Worm (Caenorhabditis elegans) whole organism, midembryonic: ENCODE results near the gene mgrn-1.

ENCODE experiments used
- T22C8.4 ChIP-seq: fragments of 200-800 bp; sonication (Bioruptor generic); IDR thresholded peaks from 2 replicates; pipeline ENCODE4 v1.3.6; 2022; ENCODE audit warnings: missing genetic modification characterization, missing compliant biosample characterization
- cog-1 ChIP-seq: sonication (generic microtip); optimal IDR thresholded peaks from 2 replicates; lab custom pipeline; 2016; ENCODE audit warnings: missing genetic modification characterization, missing compliant biosample characterization
- flt-1 ChIP-seq: fragments of 200-800 bp; sonication (Bioruptor generic); IDR thresholded peaks from 2 replicates; pipeline ENCODE4 v1.3.6; 2022; ENCODE audit warnings: missing genetic modification characterization, missing compliant biosample characterization
- klf-2 ChIP-seq: fragments of 200-800 bp; sonication (Bioruptor generic); conservative IDR thresholded peaks from 2 replicates; pipeline ENCODE4 v1.3.6; 2022; ENCODE audit warnings: missing genetic modification reagents, missing genetic modification characterization, missing compliant biosample characterization
- med-1 ChIP-seq: sonication (generic microtip); optimal IDR thresholded peaks from 2 replicates; lab custom pipeline; 2017; ENCODE audit warnings: missing genetic modification characterization, mild to moderate bottlenecking, missing compliant biosample characterization, antibody characterized with exemption, missing genetic modification reagents; ENCODE audit not compliant: insufficient read depth
- ref-1 ChIP-seq: fragments of 200-800 bp; sonication (Bioruptor generic); conservative IDR thresholded peaks from 2 replicates; pipeline ENCODE4 v1.3.6; 2022; ENCODE audit warnings: missing genetic modification reagents, missing genetic modification characterization, missing compliant biosample characterization
- tab-1 ChIP-seq: fragments of 200-800 bp; sonication (Bioruptor generic); IDR thresholded peaks from 2 replicates; pipeline ENCODE4 v1.3.6; 2022; ENCODE audit warnings: missing genetic modification characterization, missing compliant biosample characterization
- ztf-23 ChIP-seq: fragments of 200-800 bp; sonication (Bioruptor generic); IDR thresholded peaks from 2 replicates; pipeline ENCODE4 v1.3.6; 2022; ENCODE audit warnings: missing genetic modification reagents, missing genetic modification characterization, missing compliant biosample characterization
- ztf-29 ChIP-seq: fragments of 200-800 bp; sonication (Bioruptor generic); IDR thresholded peaks from 2 replicates; pipeline ENCODE4 v1.3.6; 2022; ENCODE audit warnings: missing genetic modification reagents, missing genetic modification characterization, missing compliant biosample characterization

mgrn-1 gene

ce11 chrX:14311583-14311982 lies at the start of gene mgrn-1:
Gene mgrn-1 (minus strand): TSS chrX:14311683.
- TF ChIP-seq T22C8.4 (no peak), flt-1 (GFP tag; lab: Robert Waterston, UW) (no peak), klf-2 (no peak), ref-1 (GFP tag; lab: Robert Waterston, UW) (no peak), ztf-23 (GFP tag; lab: Robert Waterston, UW) (no peak), med-1 (no peak), ztf-29 (GFP tag; lab: Robert Waterston, UW) (no peak), cog-1 (no peak), tab-1 (no peak)

DNA sequence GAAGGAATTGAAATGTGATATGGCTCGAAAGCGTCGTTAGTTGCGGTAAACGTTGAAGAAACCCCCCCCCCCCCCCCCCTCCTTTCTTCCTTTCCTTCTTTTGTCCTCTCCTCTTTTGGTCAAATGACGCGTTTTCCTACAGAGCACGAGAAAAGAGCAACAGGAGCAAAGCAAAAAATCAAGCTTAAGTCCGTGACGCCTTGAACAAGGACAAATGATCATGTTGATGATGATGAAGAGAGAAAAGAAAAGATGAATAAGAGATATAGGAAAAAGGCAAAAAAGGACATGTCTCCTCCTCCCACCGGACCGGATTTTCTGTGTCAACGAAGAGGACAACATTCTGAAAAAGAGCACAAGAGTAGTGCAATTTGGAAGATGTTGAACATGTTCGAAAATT lies 48.1 kb upstream of the mgrn-1 start:
- TF ChIP-seq cog-1: no peak
- TF ChIP-seq ztf-23 (GFP tag; lab: Robert Waterston, UW): no peak
- TF ChIP-seq med-1: no peak
- no peak for TF ChIP-seq klf-2
- no peak for TF ChIP-seq ztf-29 (GFP tag; lab: Robert Waterston, UW)
- TF ChIP-seq tab-1: no peak
- no peak for TF ChIP-seq T22C8.4
- no peak for TF ChIP-seq ref-1 (GFP tag; lab: Robert Waterston, UW)
- no peak for TF ChIP-seq flt-1 (GFP tag; lab: Robert Waterston, UW)

DNA sequence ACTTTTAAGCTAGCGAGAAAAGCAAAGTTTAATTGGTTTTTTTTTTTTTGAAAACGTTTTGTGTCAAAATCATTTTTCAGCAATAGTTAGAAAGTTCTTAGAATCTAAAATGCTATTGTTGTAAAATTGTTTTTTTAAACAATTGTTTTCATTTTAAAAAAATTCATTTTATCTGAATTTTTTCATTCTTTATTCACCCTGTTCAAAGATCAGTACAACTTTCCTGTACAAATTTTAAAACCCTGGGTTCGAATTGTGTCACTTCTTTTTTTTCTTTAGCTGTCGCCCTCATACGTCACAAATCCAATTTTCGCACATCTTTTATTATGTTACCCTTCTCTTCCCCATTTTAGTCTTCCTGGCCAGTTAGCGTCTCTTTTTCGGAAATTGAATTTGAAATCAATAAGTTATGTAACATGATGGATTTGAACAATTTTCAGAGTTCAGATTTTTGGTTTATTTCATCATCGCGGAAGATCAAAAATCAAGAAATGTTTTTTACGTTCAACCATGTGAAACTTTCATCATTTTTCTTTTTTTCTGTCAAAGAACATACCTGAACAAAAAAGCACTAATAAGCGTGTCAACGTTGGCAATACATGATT lies 45.3 kb upstream of the mgrn-1 start:
- TF ChIP-seq ztf-29 (GFP tag; lab: Robert Waterston, UW) (no peak), flt-1 (GFP tag; lab: Robert Waterston, UW) (no peak), cog-1 (no peak), T22C8.4 (no peak), med-1 (no peak), ztf-23 (GFP tag; lab: Robert Waterston, UW) (no peak), tab-1 (no peak)

DNA sequence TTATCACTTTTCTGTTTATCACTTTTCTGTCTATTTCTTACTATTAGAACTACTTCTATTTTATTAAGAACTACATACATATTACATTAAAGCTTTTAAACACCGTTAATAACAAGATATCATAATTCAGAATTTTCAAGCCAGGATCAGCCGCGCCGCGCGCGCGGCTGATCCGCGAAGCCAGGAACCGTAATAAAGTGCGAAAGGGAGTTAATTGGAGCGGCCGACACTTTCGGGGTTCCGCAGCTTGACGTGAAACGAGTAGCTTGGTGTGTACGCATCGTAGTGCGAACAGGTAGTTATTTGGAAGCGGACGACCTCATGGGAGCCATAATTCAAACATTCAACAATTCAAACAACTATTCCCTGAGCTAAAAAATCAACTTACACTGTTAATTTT lies 43.6 kb upstream of the mgrn-1 start:
- TF ChIP-seq med-1: no peak
- no peak for TF ChIP-seq klf-2
- TF ChIP-seq ref-1 (GFP tag; lab: Robert Waterston, UW): no peak
- TF ChIP-seq flt-1 (GFP tag; lab: Robert Waterston, UW): no peak
- TF ChIP-seq cog-1: no peak

DNA sequence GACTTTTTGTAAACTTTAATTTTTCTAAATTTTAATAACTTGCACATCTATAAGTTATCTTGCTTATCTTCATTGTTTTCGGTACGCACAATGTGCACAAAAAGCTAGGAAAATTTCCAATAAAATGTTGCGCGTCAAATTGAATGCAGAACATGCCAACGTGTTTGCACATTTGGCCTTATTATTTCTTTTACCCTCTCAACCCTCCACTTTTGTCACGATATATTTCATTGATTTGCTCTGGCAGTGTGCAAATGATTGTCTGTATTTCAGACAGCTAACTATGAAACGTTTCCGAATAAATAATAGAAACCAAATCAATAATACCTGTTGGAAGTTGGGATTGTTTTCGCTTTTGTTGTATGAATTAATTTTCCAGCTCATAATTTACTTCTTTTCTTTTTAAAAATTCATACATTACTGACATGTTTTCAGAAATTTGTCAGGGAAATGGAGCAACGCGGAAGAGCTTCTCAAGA lies 38.2 kb upstream of the mgrn-1 start, which contains the start of gene wdr-5.2:
TSS of gene wdr-5.2 (plus strand) at position 429 of the 479 bp plus-strand sequence.
- no peak for TF ChIP-seq med-1
- TF ChIP-seq tab-1: no peak
- no peak for TF ChIP-seq cog-1
- no peak for TF ChIP-seq T22C8.4
- no peak for TF ChIP-seq ztf-23 (GFP tag; lab: Robert Waterston, UW)
- no peak for TF ChIP-seq ztf-29 (GFP tag; lab: Robert Waterston, UW)
- TF ChIP-seq flt-1 (GFP tag; lab: Robert Waterston, UW): no peak
- no peak for TF ChIP-seq klf-2
- TF ChIP-seq ref-1 (GFP tag; lab: Robert Waterston, UW): no peak

- TF ChIP-seq tab-1: no peak
- TF ChIP-seq med-1: no peak
- TF ChIP-seq ztf-29 (GFP tag; lab: Robert Waterston, UW): no peak
- TF ChIP-seq ztf-23 (GFP tag; lab: Robert Waterston, UW): no peak
- TF ChIP-seq T22C8.4: no peak
- no peak for TF ChIP-seq cog-1
- TF ChIP-seq klf-2: no peak
- no peak for TF ChIP-seq ref-1 (GFP tag; lab: Robert Waterston, UW)
- no peak for TF ChIP-seq flt-1 (GFP tag; lab: Robert Waterston, UW)
Measured at ce11 chrX:14347573-14347972, 36.1 kb upstream of the mgrn-1 start, which contains the start of gene K04G11.3. Gene K04G11.3 (minus strand): TSS chrX:14347673.

DNA sequence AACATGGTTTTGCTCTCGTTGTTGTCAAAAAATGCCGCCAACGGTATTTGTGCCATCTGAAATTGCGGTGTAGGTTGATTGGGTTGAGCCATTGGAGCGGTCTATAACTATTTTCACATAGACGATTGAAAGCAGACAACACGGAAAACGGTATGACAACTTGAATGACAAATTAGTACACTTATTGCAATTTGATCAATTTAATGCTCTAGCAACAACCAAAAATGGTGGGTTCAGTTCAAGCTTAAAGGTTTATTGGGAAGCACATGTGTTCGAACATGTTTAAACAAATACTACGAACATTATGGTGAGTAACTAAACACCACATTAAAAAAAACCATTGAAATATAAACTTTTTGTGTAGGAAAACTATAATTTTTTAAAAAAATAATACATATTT lies 28.9 kb upstream of the mgrn-1 start, which contains the start of gene sel-7:
TSS of gene sel-7 (minus strand) at position 101 of the 400 bp plus-strand sequence.
- TF ChIP-seq ref-1 (GFP tag; lab: Robert Waterston, UW) (no peak), tab-1 (no peak), klf-2 (no peak), ztf-23 (GFP tag; lab: Robert Waterston, UW) (no peak), T22C8.4 (no peak), ztf-29 (GFP tag; lab: Robert Waterston, UW) (no peak), med-1 (no peak), cog-1 (no peak), flt-1 (GFP tag; lab: Robert Waterston, UW) (no peak)

ce11 chrX:14339723-14340122 lies 28.2 kb upstream of the mgrn-1 start:
- TF ChIP-seq ref-1 (GFP tag; lab: Robert Waterston, UW) (no peak), med-1 (no peak), flt-1 (GFP tag; lab: Robert Waterston, UW) (no peak), cog-1 (no peak), ztf-29 (GFP tag; lab: Robert Waterston, UW) (no peak), klf-2 (no peak), T22C8.4 (no peak), ztf-23 (GFP tag; lab: Robert Waterston, UW) (no peak), tab-1 (no peak)

ce11 chrX:14338896-14339295 lies 27.4 kb upstream of the mgrn-1 start:
- no peak for TF ChIP-seq T22C8.4
- no peak for TF ChIP-seq flt-1 (GFP tag; lab: Robert Waterston, UW)
- no peak for TF ChIP-seq ztf-23 (GFP tag; lab: Robert Waterston, UW)
- TF ChIP-seq ref-1 (GFP tag; lab: Robert Waterston, UW): no peak
- no peak for TF ChIP-seq ztf-29 (GFP tag; lab: Robert Waterston, UW)
- TF ChIP-seq tab-1: no peak
- TF ChIP-seq cog-1: no peak
- TF ChIP-seq klf-2: no peak
- TF ChIP-seq med-1: no peak

DNA sequence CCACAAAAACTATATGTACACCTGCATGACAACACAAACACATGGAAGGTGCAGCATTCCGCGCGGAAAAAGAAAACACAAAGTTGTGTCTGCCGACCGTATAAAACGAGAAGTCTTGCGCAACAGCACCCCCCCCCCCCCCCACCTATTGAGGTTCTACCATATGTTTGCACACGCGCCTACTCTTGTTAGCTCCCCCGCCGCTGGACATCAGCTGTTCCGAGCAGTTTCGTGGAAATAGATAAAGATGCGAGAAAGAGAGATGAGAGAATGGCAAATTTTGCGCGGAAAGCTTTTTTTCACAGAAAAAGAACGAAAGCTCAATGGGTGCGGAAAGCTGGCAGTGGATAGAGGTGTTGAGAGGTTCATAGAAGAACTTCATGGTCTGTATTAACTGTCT lies 24.1 kb upstream of the mgrn-1 start:
- no peak for TF ChIP-seq cog-1
- TF ChIP-seq klf-2: no peak
- no peak for TF ChIP-seq tab-1
- TF ChIP-seq med-1: no peak
- no peak for TF ChIP-seq ztf-29 (GFP tag; lab: Robert Waterston, UW)
- no peak for TF ChIP-seq ztf-23 (GFP tag; lab: Robert Waterston, UW)
- no peak for TF ChIP-seq flt-1 (GFP tag; lab: Robert Waterston, UW)
- TF ChIP-seq T22C8.4: no peak
- no peak for TF ChIP-seq ref-1 (GFP tag; lab: Robert Waterston, UW)
